Worm (Caenorhabditis elegans) whole organism, L4 larva: ENCODE measurements around the gene spt-5.

Experiments
- ceh-28 ChIP-seq: fragments of 150-350 bp; optimal IDR thresholded peaks from 2 replicates; lab custom pipeline; 2014; ENCODE audit warnings: missing biosample characterization, missing genetic modification reagents, missing genetic modification characterization
- ceh-32 ChIP-seq: sonication (generic microtip); optimal IDR thresholded peaks from 2 replicates; lab custom pipeline; 2016; ENCODE audit warnings: mild to moderate bottlenecking, missing genetic modification characterization, missing compliant biosample characterization; ENCODE audit not compliant: poor library complexity
- ceh-62 ChIP-seq: sonication (generic microtip); optimal IDR thresholded peaks from 2 replicates; lab custom pipeline; 2017; ENCODE audit warnings: missing biosample characterization, missing genetic modification characterization
- ceh-82 ChIP-seq: sonication (generic microtip); optimal IDR thresholded peaks from 2 replicates; lab custom pipeline; 2017; ENCODE audit warnings: missing biosample characterization, missing genetic modification characterization
- fos-1 ChIP-seq: fragments of 150-350 bp; optimal IDR thresholded peaks from 2 replicates; lab custom pipeline; 2014; ENCODE audit warnings: missing biosample characterization, missing genetic modification characterization
- jun-1 ChIP-seq: fragments of 150-350 bp; optimal IDR thresholded peaks from 2 replicates; lab custom pipeline; 2014; ENCODE audit warnings: missing biosample characterization, missing genetic modification reagents, missing genetic modification characterization
- lin-13 ChIP-seq: fragments of 150-350 bp; optimal IDR thresholded peaks from 2 replicates; lab custom pipeline; 2014; ENCODE audit warnings: missing biosample characterization, missing genetic modification reagents, missing genetic modification characterization
- mdt-29 ChIP-seq: fragments of 200-800 bp; sonication (Bioruptor generic); IDR thresholded peaks from 2 replicates; pipeline ENCODE4 v1.3.6; 2022; ENCODE audit warnings: missing genetic modification reagents, missing genetic modification characterization, missing compliant biosample characterization
- mep-1 ChIP-seq: fragments of 150-350 bp; sonication (generic microtip); optimal IDR thresholded peaks from 3 replicates; lab custom pipeline; 2014; ENCODE audit warnings: missing biosample characterization, missing genetic modification characterization
- nhr-28 ChIP-seq: fragments of 150-350 bp; optimal IDR thresholded peaks from 2 replicates; lab custom pipeline; 2014; ENCODE audit warnings: missing biosample characterization, missing genetic modification characterization
- spr-1 ChIP-seq: sonication (generic microtip); optimal IDR thresholded peaks from 2 replicates; lab custom pipeline; 2016; ENCODE audit warnings: mild to moderate bottlenecking, missing genetic modification characterization, missing compliant biosample characterization
- unc-62 ChIP-seq, 3 experiments: fragments of 150-350 bp in 1 of 3; sonication (generic microtip); optimal IDR thresholded peaks in 2 of 3; peaks in 1 of 3; 1 replicate in 1 of 3; 2 replicates in 2 of 3; lab custom pipeline; 2014 to 2017; ENCODE audit warnings: missing biosample characterization in 3 of 3, missing genetic modification characterization in 3 of 3, missing genetic modification reagents in 3 of 3, missing genotype in 1 of 3
- zfp-3 ChIP-seq: fragments of 200-800 bp; sonication (Bioruptor generic); conservative IDR thresholded peaks from 2 replicates; pipeline ENCODE4 v1.3.6; 2022; ENCODE audit warnings: missing genetic modification reagents, missing genetic modification characterization, missing compliant biosample characterization
- zip-2 ChIP-seq: fragments of 150-350 bp; optimal IDR thresholded peaks from 2 replicates; lab custom pipeline; 2014; ENCODE audit warnings: missing biosample characterization, missing genetic modification characterization

- no peak for TF ChIP-seq ceh-82 (tag; lab: Kevin White, UChicago)
- no peak for TF ChIP-seq fos-1 (tag; lab: Kevin White, UChicago)
- no peak for TF ChIP-seq ceh-62 (tag; lab: Kevin White, UChicago)
- TF ChIP-seq mep-1: no peak
- no peak for TF ChIP-seq spr-1 (tag; lab: Kevin White, UChicago)
- no peak for TF ChIP-seq nhr-28
- TF ChIP-seq ceh-28 (tag; lab: Kevin White, UChicago): no peak
- TF ChIP-seq zfp-3 (GFP tag; lab: Robert Waterston, UW): no peak
- TF ChIP-seq zip-2 (tag; lab: Kevin White, UChicago): no peak
- no peak for TF ChIP-seq unc-62 (GFP tag; optimal IDR thresholded peaks at IDR 0.05 in 1 of 2; lab: Kevin White, UChicago)
- TF ChIP-seq unc-62 (tag; optimal IDR thresholded peaks at IDR 0.05; lab: Kevin White, UChicago): no peak
- TF ChIP-seq ceh-32 (tag; lab: Kevin White, UChicago): no peak
- no peak for TF ChIP-seq jun-1 (tag; lab: Kevin White, UChicago)
- no peak for TF ChIP-seq mdt-29 (GFP tag; lab: Robert Waterston, UW)
- no peak for TF ChIP-seq lin-13 (GFP tag; lab: Kevin White, UChicago)
Observed at ce11 chrIV:12085120-12085519, 33.8 kb downstream of the spt-5 start, which contains the start of gene rbm-34.
